Fruit fly (Drosophila melanogaster): ENCODE data around the gene Tudor-SN.

Tudor-SN gene

DNA sequence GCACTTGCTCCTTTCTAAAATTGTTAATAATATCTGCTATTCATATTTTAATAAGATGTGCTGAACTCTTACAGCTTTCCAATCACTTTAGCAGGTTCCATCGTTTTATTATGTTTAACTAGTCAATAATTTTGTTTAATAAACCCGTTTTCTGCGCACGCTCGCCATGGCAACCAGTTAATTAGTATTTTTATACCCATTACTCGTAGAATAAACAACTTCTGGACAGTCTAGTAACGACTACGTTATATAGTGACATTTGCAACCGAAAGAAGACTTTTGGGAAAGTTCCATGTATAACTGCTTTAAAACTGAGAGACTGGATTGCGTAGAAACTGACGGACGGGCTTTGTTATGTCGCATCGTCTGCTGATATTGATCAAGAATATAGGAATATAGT lies 30.9 kb downstream of the Tudor-SN start, which contains the start of gene CG34453:
CG34453 (minus strand) TSS at position 101 of the 400 bp plus-strand sequence.
- no peak for TF ChIP-seq pad (GFP tag; optimal IDR thresholded peaks at IDR 0.05)
- TF ChIP-seq CG33017 (tag; optimal IDR thresholded peaks at IDR 0.05), result no peak
- TF ChIP-seq Hr96 (GFP tag; optimal IDR thresholded peaks at IDR 0.05), result no peak
- no peak for TF ChIP-seq cic (GFP tag; optimal IDR thresholded peaks at IDR 0.05)

DNA sequence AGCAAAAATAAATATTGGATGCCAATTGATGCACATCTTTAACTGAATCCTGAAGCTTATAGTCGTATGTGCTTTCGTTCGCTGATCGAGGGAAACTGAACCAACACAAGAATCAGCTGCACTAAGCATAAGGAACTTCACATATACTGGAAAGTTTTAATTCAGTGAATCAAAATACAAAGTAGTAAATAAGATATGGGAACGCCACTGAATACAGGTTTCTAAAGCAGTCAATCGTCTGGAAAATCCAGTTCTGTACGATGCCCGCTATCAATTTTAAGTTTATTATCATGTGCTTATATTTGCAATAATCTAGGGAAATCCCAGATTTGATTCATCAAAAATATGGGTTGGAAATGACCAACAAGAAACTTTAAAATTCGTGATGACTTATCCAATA lies 31.9 kb downstream of the Tudor-SN start, which contains the start of gene CG34454:
CG34454 (minus strand) TSS at position 84 of the 400 bp plus-strand sequence.
- TF ChIP-seq ovo (GFP tag; optimal IDR thresholded peaks at IDR 0.05) (no peak), cnc (optimal IDR thresholded peaks at IDR 0.05) (no peak), CG33017 (tag; optimal IDR thresholded peaks at IDR 0.05) (no peak), CG5204 (GFP tag; optimal IDR thresholded peaks at IDR 0.05) (no peak)

DNA sequence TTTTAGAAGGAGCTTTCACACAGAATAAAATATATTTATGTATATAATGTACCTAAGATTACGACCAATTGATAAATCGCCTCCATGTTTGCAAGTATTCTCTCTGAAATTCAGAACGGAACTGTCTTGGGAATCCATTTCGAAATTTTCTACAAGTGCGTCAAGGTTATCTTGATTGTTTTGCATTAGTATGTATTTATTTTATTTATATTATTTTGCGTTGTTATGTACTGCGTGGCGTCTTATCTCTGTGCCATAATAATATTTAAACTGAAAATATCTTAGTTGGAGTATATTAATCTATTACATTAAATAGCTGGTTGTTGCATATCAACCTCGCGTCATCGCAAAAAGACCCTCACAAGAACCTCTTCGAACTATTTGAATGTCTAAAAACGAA lies 32.7 kb downstream of the Tudor-SN start, which contains the start of gene CG42846:
CG42846 (minus strand) TSS at position 101 of the 400 bp plus-strand sequence.
- TF ChIP-seq cnc (optimal IDR thresholded peaks at IDR 0.05) (no peak), CG7101 (tag; optimal IDR thresholded peaks at IDR 0.05) (no peak), kay (GFP tag; ENCODE audit: borderline replicate concordance) (no peak), tj (GFP tag; optimal IDR thresholded peaks at IDR 0.05) (no peak), bab1 (GFP tag; optimal IDR thresholded peaks at IDR 0.05) (no peak), pad (GFP tag; optimal IDR thresholded peaks at IDR 0.05) (no peak), ovo (GFP tag; optimal IDR thresholded peaks at IDR 0.05) (no peak), Hr96 (GFP tag; optimal IDR thresholded peaks at IDR 0.05) (no peak), CG7045 (GFP tag; optimal IDR thresholded peaks at IDR 0.05) (no peak), Clk (GFP tag; optimal IDR thresholded peaks at IDR 0.05) (no peak), cic (GFP tag; optimal IDR thresholded peaks at IDR 0.05) (no peak), CG14711 (tag; optimal IDR thresholded peaks at IDR 0.05) (no peak), Crg-1 (GFP tag; optimal IDR thresholded peaks at IDR 0.05) (no peak), CG11617 (GFP tag; optimal IDR thresholded peaks at IDR 0.05) (no peak)

DNA sequence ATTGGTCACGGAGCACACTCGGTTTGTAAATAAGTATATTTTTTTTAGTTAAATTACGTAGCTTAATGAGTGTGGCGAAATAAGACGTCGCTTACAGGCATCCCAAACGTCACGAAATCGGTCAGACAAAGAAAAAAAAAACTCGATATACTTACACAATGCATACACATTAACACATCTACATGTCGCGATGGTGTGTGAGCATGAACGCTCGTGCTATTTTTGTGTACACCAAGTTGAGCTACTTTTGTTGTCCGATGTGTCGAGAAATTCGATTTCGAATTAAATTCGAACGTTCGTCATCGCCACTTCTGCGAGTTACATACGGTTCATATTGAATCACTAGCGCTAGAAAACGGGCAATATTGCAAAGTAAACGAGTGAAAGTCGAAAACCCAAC lies 39.1 kb downstream of the Tudor-SN start:
- TF ChIP-seq CG12768 (GFP tag; optimal IDR thresholded peaks at IDR 0.05), result no peak
- TF ChIP-seq kay (GFP tag; ENCODE audit: borderline replicate concordance), result peak; percentile 99
- TF ChIP-seq cic (GFP tag; optimal IDR thresholded peaks at IDR 0.05), result peak; percentile 33
- no peak for TF ChIP-seq CG14711 (tag; optimal IDR thresholded peaks at IDR 0.05)
- TF ChIP-seq CG11617 (GFP tag; optimal IDR thresholded peaks at IDR 0.05), result no peak
- TF ChIP-seq Mnt (GFP tag; optimal IDR thresholded peaks at IDR 0.05), result peak; percentile 33
- no peak for TF ChIP-seq cnc (optimal IDR thresholded peaks at IDR 0.05)

DNA sequence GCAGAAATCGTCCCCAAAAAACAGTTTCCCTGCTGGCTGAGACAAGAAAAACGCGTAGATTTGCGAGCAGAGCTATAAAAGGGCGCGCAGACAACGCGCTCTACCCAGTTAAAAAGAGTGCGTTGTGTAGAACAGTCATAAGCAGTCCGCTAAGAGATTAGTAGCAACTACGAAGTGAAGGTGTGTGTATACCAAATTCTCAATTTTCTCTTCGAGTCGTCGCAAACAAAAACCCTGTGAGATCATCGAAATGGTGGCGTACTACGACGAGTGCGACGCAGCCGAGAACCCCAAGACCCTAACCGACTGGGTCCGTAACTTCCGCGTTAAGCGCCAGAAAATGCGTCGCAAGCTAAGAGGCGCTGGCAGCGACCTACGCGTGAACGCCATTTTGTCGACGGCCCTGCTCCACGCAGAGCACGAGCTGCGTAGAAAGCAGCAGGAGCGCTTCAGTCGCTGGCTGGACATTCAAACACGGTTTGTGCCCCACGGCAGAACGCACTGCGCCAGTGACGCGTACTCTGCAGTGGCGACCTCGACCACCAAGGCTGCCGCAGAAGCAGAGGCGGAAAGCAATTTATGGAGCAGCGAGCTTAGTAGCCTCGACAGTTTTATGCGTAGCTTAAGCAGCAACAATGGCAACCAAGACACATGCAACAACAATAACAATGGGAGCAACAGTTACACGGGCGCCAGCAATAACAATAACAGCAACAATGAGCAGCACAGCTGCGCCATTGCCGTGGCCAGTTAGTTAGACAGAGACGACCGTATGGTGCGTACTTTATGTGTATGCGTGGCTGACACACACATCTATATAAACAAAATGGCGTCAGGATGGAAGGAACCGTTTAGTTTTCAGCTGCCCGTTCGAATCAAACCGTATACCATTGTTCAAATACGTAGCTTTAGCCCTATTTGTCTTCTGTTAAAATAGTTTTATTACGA lies 39.9 kb downstream of the Tudor-SN start:
- TF ChIP-seq ovo (GFP tag; optimal IDR thresholded peaks at IDR 0.05) (peak; percentile 95), CG33017 (tag; optimal IDR thresholded peaks at IDR 0.05) (no peak), kay (GFP tag; ENCODE audit: borderline replicate concordance) (no peak), Crg-1 (GFP tag; optimal IDR thresholded peaks at IDR 0.05) (no peak), toe (GFP tag; optimal IDR thresholded peaks at IDR 0.05) (no peak), pad (GFP tag; optimal IDR thresholded peaks at IDR 0.05) (no peak), CG7045 (GFP tag; optimal IDR thresholded peaks at IDR 0.05) (peak; percentile 6), cic (GFP tag; optimal IDR thresholded peaks at IDR 0.05) (peak; percentile 21), tj (GFP tag; optimal IDR thresholded peaks at IDR 0.05) (peak; percentile 16), CG7101 (tag; optimal IDR thresholded peaks at IDR 0.05) (no peak), bab1 (GFP tag; optimal IDR thresholded peaks at IDR 0.05) (no peak), CG14711 (tag; optimal IDR thresholded peaks at IDR 0.05) (no peak), Hr96 (GFP tag; optimal IDR thresholded peaks at IDR 0.05) (no peak), Mnt (GFP tag; optimal IDR thresholded peaks at IDR 0.05) (peak; percentile 44), cnc (optimal IDR thresholded peaks at IDR 0.05) (no peak), CG5204 (GFP tag; optimal IDR thresholded peaks at IDR 0.05) (no peak), Clk (GFP tag; optimal IDR thresholded peaks at IDR 0.05) (no peak), CG1620 (GFP tag; optimal IDR thresholded peaks at IDR 0.05) (peak; percentile 55), CG11617 (GFP tag; optimal IDR thresholded peaks at IDR 0.05) (peak; percentile 25), CG12768 (GFP tag; optimal IDR thresholded peaks at IDR 0.05) (peak; percentile 12)

DNA sequence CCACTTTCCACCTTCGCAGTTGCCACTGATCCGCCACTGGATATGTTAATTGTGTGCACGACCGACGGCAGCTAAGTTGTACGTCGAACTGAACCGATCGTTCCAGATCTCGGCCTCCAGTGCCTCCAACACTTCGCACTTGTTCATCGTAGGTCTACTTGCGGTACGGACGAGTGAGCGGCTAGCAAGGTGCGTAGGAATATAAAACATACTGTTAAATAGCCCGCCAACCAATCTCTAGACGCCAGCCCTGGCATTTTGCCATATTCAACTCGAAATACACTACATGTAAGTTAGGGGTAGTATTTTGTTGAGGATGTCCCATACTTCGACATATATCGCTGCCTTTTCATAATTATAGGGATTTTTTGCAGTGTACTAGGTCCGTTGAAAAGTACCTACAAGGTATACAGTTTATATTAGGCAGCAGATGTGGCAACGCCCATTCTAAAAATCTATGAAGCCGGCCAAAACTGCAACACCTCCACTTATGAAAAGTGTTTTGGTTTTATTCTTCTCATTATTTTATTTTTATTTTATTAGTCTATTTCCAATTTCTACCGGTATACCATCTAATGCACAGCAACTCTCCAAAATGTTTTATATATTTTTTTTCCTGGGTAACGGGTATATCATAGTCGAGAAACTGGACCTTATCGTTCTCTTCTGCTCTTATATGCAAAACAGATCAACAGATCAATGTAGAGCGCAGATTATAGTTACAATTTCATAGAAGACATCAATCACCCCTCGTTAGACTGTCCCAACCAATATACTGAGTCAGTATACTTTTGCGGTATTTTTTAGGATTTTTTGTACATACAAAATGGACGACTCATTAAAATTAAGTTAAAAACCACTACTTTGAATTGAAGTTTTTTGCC lies 40.9 kb downstream of the Tudor-SN start, which contains the start of the genes pyx and CG33229:
pyx (minus strand) TSS at position 51 of the 884 bp plus-strand sequence.
CG33229 (plus strand) TSS at position 834 of the 884 bp plus-strand sequence.
- TF ChIP-seq ovo (GFP tag; optimal IDR thresholded peaks at IDR 0.05) (peak; percentile 79), tj (GFP tag; optimal IDR thresholded peaks at IDR 0.05) (peak; percentile 58), Crg-1 (GFP tag; optimal IDR thresholded peaks at IDR 0.05) (peak; percentile 73), CG14711 (tag; optimal IDR thresholded peaks at IDR 0.05) (peak; percentile 18), CG7045 (GFP tag; optimal IDR thresholded peaks at IDR 0.05) (peak; percentile 80), Clk (GFP tag; optimal IDR thresholded peaks at IDR 0.05) (peak; percentile 40), bab1 (GFP tag; optimal IDR thresholded peaks at IDR 0.05) (peak; percentile 72), Mnt (GFP tag; optimal IDR thresholded peaks at IDR 0.05) (peak; percentile 52), CG7101 (tag; optimal IDR thresholded peaks at IDR 0.05) (peak; percentile 74), CG5204 (GFP tag; optimal IDR thresholded peaks at IDR 0.05) (no peak), CG12768 (GFP tag; optimal IDR thresholded peaks at IDR 0.05) (peak; percentile 86), toe (GFP tag; optimal IDR thresholded peaks at IDR 0.05) (peak; percentile 91), cnc (optimal IDR thresholded peaks at IDR 0.05) (no peak), pad (GFP tag; optimal IDR thresholded peaks at IDR 0.05) (peak; percentile 64), cic (GFP tag; optimal IDR thresholded peaks at IDR 0.05) (no peak), CG1620 (GFP tag; optimal IDR thresholded peaks at IDR 0.05) (peak; percentile 75), CG11617 (GFP tag; optimal IDR thresholded peaks at IDR 0.05) (peak; percentile 79), Hr96 (GFP tag; optimal IDR thresholded peaks at IDR 0.05) (peak; percentile 84), CG33017 (tag; optimal IDR thresholded peaks at IDR 0.05) (peak; percentile 63), kay (GFP tag; ENCODE audit: borderline replicate concordance) (no peak)

Data from whole organism, adult.